Worm (Caenorhabditis elegans) whole organism, L1 larva: ENCODE measurements around the gene R10E11.5.

Source experiments
- C04F5.9 ChIP-seq: sonication (generic microtip); optimal IDR thresholded peaks from 2 replicates; lab custom pipeline; 2016; ENCODE audit warnings: missing genetic modification characterization, missing compliant biosample characterization
- C16A3.4 ChIP-seq: fragments of 150-350 bp; optimal IDR thresholded peaks from 2 replicates; lab custom pipeline; 2014; ENCODE audit warnings: missing biosample characterization, missing genetic modification characterization
- alr-1 ChIP-seq: fragments of 200-800 bp; sonication (Bioruptor generic); optimal IDR thresholded peaks from 2 replicates; lab custom pipeline; 2018; ENCODE audit warnings: borderline replicate concordance, mild to moderate bottlenecking, missing genetic modification characterization, missing compliant biosample characterization
- ama-1 ChIP-seq: fragments of 150-350 bp; optimal IDR thresholded peaks from 2 replicates; lab custom pipeline; 2014
- blmp-1 ChIP-seq: fragments of 150-350 bp; optimal IDR thresholded peaks from 2 replicates; lab custom pipeline; 2014; ENCODE audit warnings: missing biosample characterization, missing genetic modification characterization
- ceh-8 ChIP-seq: fragments of 200-800 bp; sonication (Bioruptor generic); optimal IDR thresholded peaks from 2 replicates; lab custom pipeline; 2018; ENCODE audit warnings: mild to moderate bottlenecking, missing genetic modification characterization, moderate library complexity, missing compliant biosample characterization
- ceh-82 ChIP-seq, 3 experiments: fragments of 150-350 bp in 1 of 3; sonication (generic microtip) in 2 of 3; optimal IDR thresholded peaks; 2 replicates each; lab custom pipeline; 2014 to 2017; ENCODE audit warnings: missing biosample characterization in 3 of 3, missing genetic modification characterization in 3 of 3
- ceh-88 ChIP-seq: fragments of 200-800 bp; sonication (Bioruptor generic); IDR thresholded peaks from 2 replicates; pipeline ENCODE4 v1.3.6; 2022; ENCODE audit warnings: missing genetic modification characterization, missing compliant biosample characterization
- dpl-1 ChIP-seq, 3 experiments: fragments of 150-350 bp in 2 of 3; sonication (generic microtip) in 1 of 3; optimal IDR thresholded peaks; 2 replicates each; lab custom pipeline; 2014 to 2017; ENCODE audit warnings: missing biosample characterization in 3 of 3, missing genetic modification characterization in 3 of 3, missing genetic modification reagents in 3 of 3
- efl-1 ChIP-seq, 4 experiments: fragments of 150-350 bp; optimal IDR thresholded peaks in 3 of 4; peaks in 1 of 4; 1 replicate in 1 of 4; 2 replicates in 3 of 4; lab custom pipeline; 2014; ENCODE audit warnings: missing biosample characterization in 2 of 4, missing genetic modification characterization in 2 of 4, missing genetic modification reagents in 2 of 4
- elt-2 ChIP-seq: sonication (generic microtip); optimal IDR thresholded peaks from 2 replicates; lab custom pipeline; 2016; ENCODE audit warnings: missing genetic modification characterization, mild to moderate bottlenecking, inconsistent platforms, missing compliant biosample characterization, missing genetic modification reagents
- ets-5 ChIP-seq: fragments of 200-800 bp; sonication (Bioruptor generic); IDR thresholded peaks from 2 replicates; pipeline ENCODE4 v1.3.6; 2022; ENCODE audit warnings: missing genetic modification characterization, missing compliant biosample characterization
- hlh-4 ChIP-seq: sonication (generic microtip); optimal IDR thresholded peaks from 2 replicates; lab custom pipeline; 2016; ENCODE audit warnings: mild to moderate bottlenecking, missing genetic modification characterization, missing compliant biosample characterization
- hpl-2 ChIP-seq: fragments of 150-350 bp; optimal IDR thresholded peaks from 2 replicates; lab custom pipeline; 2014; ENCODE audit warnings: missing biosample characterization, missing genetic modification reagents, missing genetic modification characterization
- lin-13 ChIP-seq: fragments of 150-350 bp; optimal IDR thresholded peaks from 2 replicates; lab custom pipeline; 2014; ENCODE audit warnings: missing biosample characterization, missing genetic modification reagents, missing genetic modification characterization
- lin-15B ChIP-seq: fragments of 150-350 bp; sonication (generic microtip); optimal IDR thresholded peaks from 3 replicates; lab custom pipeline; 2014; ENCODE audit warnings: missing biosample characterization, missing genetic modification characterization
- lin-35 ChIP-seq, 2 experiments: fragments of 150-350 bp; optimal IDR thresholded peaks; 2 replicates each; lab custom pipeline; 2014; ENCODE audit warnings: missing biosample characterization in 2 of 2, missing genetic modification characterization in 2 of 2, missing genetic modification reagents in 2 of 2
- lin-39 ChIP-seq: fragments of 150-350 bp; optimal IDR thresholded peaks from 2 replicates; lab custom pipeline; 2014; ENCODE audit warnings: missing biosample characterization, missing genetic modification reagents, missing genetic modification characterization
- lsy-2 ChIP-seq, 2 experiments: fragments of 150-350 bp; optimal IDR thresholded peaks; 2 replicates each; lab custom pipeline; 2014; ENCODE audit warnings: missing biosample characterization in 2 of 2, missing genetic modification characterization in 2 of 2
- nhr-11 ChIP-seq: fragments of 150-350 bp; optimal IDR thresholded peaks from 2 replicates; lab custom pipeline; 2014; ENCODE audit warnings: missing biosample characterization, missing genetic modification characterization
- nhr-12 ChIP-seq: sonication (generic microtip); optimal IDR thresholded peaks from 2 replicates; lab custom pipeline; 2017; ENCODE audit warnings: missing biosample characterization, missing genetic modification characterization
- nhr-20 ChIP-seq: sonication (generic microtip); optimal IDR thresholded peaks from 2 replicates; lab custom pipeline; 2016; ENCODE audit warnings: mild to moderate bottlenecking, missing genetic modification characterization, missing compliant biosample characterization
- nhr-28 ChIP-seq: fragments of 150-350 bp; optimal IDR thresholded peaks from 2 replicates; lab custom pipeline; 2014; ENCODE audit warnings: missing biosample characterization, missing genetic modification characterization
- nhr-47 ChIP-seq: sonication (generic microtip); optimal IDR thresholded peaks from 2 replicates; lab custom pipeline; 2016; ENCODE audit warnings: mild to moderate bottlenecking, missing genetic modification characterization, moderate library complexity, missing compliant biosample characterization
- nhr-71 ChIP-seq: sonication (generic microtip); optimal IDR thresholded peaks from 2 replicates; lab custom pipeline; 2016; ENCODE audit warnings: mild to moderate bottlenecking, missing genetic modification characterization, moderate library complexity, missing compliant biosample characterization
- nhr-76 ChIP-seq: sonication (generic microtip); optimal IDR thresholded peaks from 2 replicates; lab custom pipeline; 2017; ENCODE audit warnings: missing biosample characterization, missing genetic modification characterization
- nhr-85 ChIP-seq: sonication (generic microtip); peaks from one replicate; lab custom pipeline; 2016; ENCODE audit warnings: missing genetic modification characterization, inconsistent platforms, missing compliant biosample characterization
- nhr-90 ChIP-seq: sonication (generic microtip); optimal IDR thresholded peaks from 2 replicates; lab custom pipeline; 2016; ENCODE audit warnings: mild to moderate bottlenecking, missing genetic modification characterization, missing compliant biosample characterization; ENCODE audit not compliant: poor library complexity
- pag-3 ChIP-seq: sonication (generic microtip); optimal IDR thresholded peaks from 2 replicates; lab custom pipeline; 2017; ENCODE audit warnings: missing genetic modification characterization, mild to moderate bottlenecking, missing compliant biosample characterization, antibody characterized with exemption, borderline replicate concordance; ENCODE audit not compliant: insufficient read depth
- pqm-1 ChIP-seq: sonication (generic microtip); optimal IDR thresholded peaks from 3 replicates; lab custom pipeline; 2017; ENCODE audit warnings: missing biosample characterization, missing genetic modification characterization
- rnt-1 ChIP-seq: sonication (generic microtip); optimal IDR thresholded peaks from 2 replicates; lab custom pipeline; 2016; ENCODE audit warnings: mild to moderate bottlenecking, missing genetic modification characterization, moderate library complexity, missing compliant biosample characterization
- skn-1 ChIP-seq: fragments of 150-350 bp; optimal IDR thresholded peaks from 2 replicates; lab custom pipeline; 2014; ENCODE audit warnings: missing biosample characterization, missing genetic modification characterization
- snu-23 ChIP-seq: sonication (generic microtip); optimal IDR thresholded peaks from 2 replicates; lab custom pipeline; 2016; ENCODE audit warnings: missing genetic modification characterization, missing compliant biosample characterization
- sox-4 ChIP-seq: sonication (generic microtip); optimal IDR thresholded peaks from 2 replicates; lab custom pipeline; 2016; ENCODE audit warnings: missing genetic modification characterization, missing compliant biosample characterization
- swsn-7 ChIP-seq: sonication (generic microtip); optimal IDR thresholded peaks from 2 replicates; lab custom pipeline; 2016; ENCODE audit warnings: missing genetic modification characterization, missing compliant biosample characterization
- tbx-2 ChIP-seq: sonication (generic microtip); optimal IDR thresholded peaks from 2 replicates; lab custom pipeline; 2016; ENCODE audit warnings: missing genetic modification characterization, missing compliant biosample characterization
- unc-62 ChIP-seq: fragments of 150-350 bp; optimal IDR thresholded peaks from 2 replicates; lab custom pipeline; 2014; ENCODE audit warnings: missing biosample characterization, missing genetic modification reagents, missing genetic modification characterization
- unc-86 ChIP-seq: sonication (generic microtip); optimal IDR thresholded peaks from 2 replicates; lab custom pipeline; 2016; ENCODE audit warnings: missing genetic modification characterization, missing compliant biosample characterization
- xbp-1 ChIP-seq: sonication (generic microtip); optimal IDR thresholded peaks from 2 replicates; lab custom pipeline; 2016; ENCODE audit warnings: missing genetic modification characterization, missing compliant biosample characterization
- zip-4 ChIP-seq: fragments of 200-800 bp; sonication (Bioruptor generic); optimal IDR thresholded peaks from 2 replicates; lab custom pipeline; 2018; ENCODE audit warnings: mild to moderate bottlenecking, missing genetic modification characterization, moderate library complexity, missing compliant biosample characterization
- ztf-4 ChIP-seq: fragments of 150-350 bp; optimal IDR thresholded peaks from 2 replicates; lab custom pipeline; 2014; ENCODE audit warnings: missing biosample characterization, missing genetic modification characterization

Gene R10E11.5

DNA sequence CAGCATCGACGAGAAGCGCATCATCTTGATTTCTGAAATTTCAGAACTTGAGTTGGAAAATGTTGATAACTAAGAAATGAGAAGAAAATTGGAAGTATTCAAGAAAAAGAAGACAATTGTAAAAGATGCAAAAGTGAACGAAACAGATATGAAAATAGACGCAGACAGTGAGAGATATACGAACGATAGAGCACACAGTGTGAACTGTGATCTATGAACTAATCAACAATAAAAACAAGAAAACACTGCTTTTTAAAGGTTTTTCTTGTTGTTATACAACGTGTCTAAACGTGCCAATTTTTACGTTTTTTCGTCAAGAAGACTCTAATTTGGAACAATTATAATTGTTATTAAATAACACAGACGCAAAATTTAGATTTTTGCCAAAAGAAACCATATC is 36.6 kb downstream of the R10E11.5 start, which contains the start of gene ech-6 (continued):
- TF ChIP-seq rnt-1 (tag; lab: Kevin White, UChicago), result no peak
- TF ChIP-seq ama-1 (lab: Kevin White, UChicago), result no peak
- TF ChIP-seq nhr-11 (tag; lab: Kevin White, UChicago), result no peak
- TF ChIP-seq nhr-20 (tag; lab: Kevin White, UChicago), result peak; percentile 64
- no peak for TF ChIP-seq hpl-2
- peak in 1 of 2 experiments; percentile 35 for TF ChIP-seq lin-35 (GFP tag; optimal IDR thresholded peaks at IDR 0.05; lab: Kevin White, UChicago)
- peak; percentile 44 for TF ChIP-seq nhr-90 (tag; lab: Kevin White, UChicago)
- TF ChIP-seq nhr-76 (tag; lab: Kevin White, UChicago), result no peak
- no peak for TF ChIP-seq unc-86 (tag; lab: Kevin White, UChicago)
- no peak for TF ChIP-seq sox-4 (tag; lab: Kevin White, UChicago)
- TF ChIP-seq ets-5 (GFP tag; lab: Robert Waterston, UW), result no peak
- no peak for TF ChIP-seq pqm-1 (tag; lab: Kevin White, UChicago)
- TF ChIP-seq C04F5.9 (tag; lab: Kevin White, UChicago), result no peak
- no peak for TF ChIP-seq nhr-12 (tag; lab: Kevin White, UChicago)

DNA sequence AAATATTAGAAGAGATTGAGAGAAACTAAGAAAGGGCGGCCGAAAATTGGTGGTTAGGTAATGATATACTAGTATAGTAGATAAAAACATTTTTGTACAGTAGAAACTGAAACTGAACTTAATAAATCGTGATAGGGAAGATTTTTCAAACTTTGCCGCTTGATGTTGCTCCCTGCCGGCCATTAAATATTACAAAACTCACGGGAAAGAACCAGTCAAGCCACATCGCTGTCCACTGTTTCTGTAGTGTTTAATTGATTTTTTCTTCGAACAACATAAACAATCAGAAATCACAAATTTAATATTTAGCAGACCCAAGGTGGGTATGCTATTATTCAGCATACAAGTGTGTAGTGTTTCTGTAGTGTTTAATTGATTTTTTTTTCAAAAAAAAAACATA is 38.4 kb downstream of the R10E11.5 start, which contains the start of gene T05G5.5:
TSS of gene T05G5.5 (minus strand) at position 359 of the 400 bp plus-strand sequence.
- TF ChIP-seq efl-1 (optimal IDR thresholded peaks at IDR 0.05; lab: Kevin White, UChicago) (no peak), efl-1 (GFP tag; optimal IDR thresholded peaks at IDR 0.05 in 1 of 2; lab: Kevin White, UChicago) (peak in 1 of 2 experiments; percentile 56), nhr-71 (tag; lab: Kevin White, UChicago) (peak; percentile 40), pqm-1 (tag; lab: Kevin White, UChicago) (no peak), unc-62 (no peak), hlh-4 (tag; lab: Kevin White, UChicago) (peak; percentile 23)

DNA sequence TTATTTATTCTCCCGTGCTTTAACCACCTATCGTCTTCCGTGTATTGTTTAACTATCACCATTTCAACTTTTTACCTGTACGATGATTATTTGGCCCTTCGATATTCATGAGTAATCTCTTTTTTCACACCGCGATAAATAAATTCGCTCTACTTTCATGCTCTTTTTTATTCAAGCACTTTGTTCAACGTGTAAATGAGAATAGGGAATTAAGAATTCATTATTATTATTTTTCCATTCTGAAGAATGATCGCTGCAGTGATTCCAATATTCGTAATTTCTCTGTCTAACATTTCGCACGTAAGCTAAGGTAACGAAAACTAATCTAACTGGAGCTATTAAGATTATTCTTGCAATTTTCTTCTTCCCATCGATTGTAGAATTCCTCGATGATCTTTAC is 40.8 kb downstream of the R10E11.5 start, which contains the start of gene T05G5.4:
TSS of gene T05G5.4 (plus strand) at position 241 of the 400 bp plus-strand sequence.
- TF ChIP-seq nhr-85 (tag; lab: Kevin White, UChicago), result no peak
- TF ChIP-seq pag-3 (tag; lab: Kevin White, UChicago), result no peak
- TF ChIP-seq ceh-82 (tag; optimal IDR thresholded peaks at IDR 0.05; lab: Kevin White, UChicago), result no peak
- TF ChIP-seq unc-62, result no peak
- no peak for TF ChIP-seq ztf-4
- no peak for TF ChIP-seq alr-1 (tag; lab: Kevin White, UChicago)
- no peak for TF ChIP-seq nhr-71 (tag; lab: Kevin White, UChicago)
- no peak for TF ChIP-seq nhr-28
- no peak for TF ChIP-seq nhr-47
- no peak for TF ChIP-seq ceh-88 (GFP tag; lab: Robert Waterston, UW)
- TF ChIP-seq sox-4 (tag; lab: Kevin White, UChicago), result no peak
- TF ChIP-seq ets-5 (GFP tag; lab: Robert Waterston, UW), result no peak
- TF ChIP-seq lin-35 (GFP tag; optimal IDR thresholded peaks at IDR 0.05; lab: Kevin White, UChicago), result no peak
- TF ChIP-seq lin-39 (tag; lab: Kevin White, UChicago), result no peak

DNA sequence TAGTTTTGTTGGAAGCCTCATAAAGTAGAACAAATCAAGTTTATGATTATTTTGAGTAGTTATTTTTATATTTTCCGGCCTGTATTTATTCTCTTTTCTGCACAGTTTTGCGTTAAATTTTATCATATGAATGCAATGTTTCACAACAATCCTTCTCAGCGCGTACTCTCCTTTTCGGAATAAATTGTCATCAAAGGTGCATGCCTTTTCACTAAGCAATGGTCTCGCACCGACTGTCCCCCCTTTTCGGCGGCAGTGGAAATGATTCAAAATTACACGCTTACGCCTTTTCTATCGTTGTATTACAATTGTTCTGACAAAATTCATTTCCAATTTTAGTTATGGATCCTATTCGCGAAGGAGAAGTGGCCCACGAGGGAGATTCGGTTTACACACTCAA is 42.3 kb downstream of the R10E11.5 start, which contains the start of the genes iff-1 and cdk-1:
TSS of gene iff-1 (minus strand) at position 61 of the 400 bp plus-strand sequence.
TSS of gene cdk-1 (plus strand) at position 340 of the 400 bp plus-strand sequence.
- peak; percentile 57 to 82 for TF ChIP-seq lsy-2 (tag; optimal IDR thresholded peaks at IDR 0.05; lab: Kevin White, UChicago)
- TF ChIP-seq elt-2 (tag; lab: Kevin White, UChicago), result no peak
- peak; percentile 43 for TF ChIP-seq rnt-1 (tag; lab: Kevin White, UChicago)
- no peak for TF ChIP-seq unc-86 (tag; lab: Kevin White, UChicago)
- TF ChIP-seq snu-23, result peak; percentile 40
- no peak for TF ChIP-seq zip-4
- peak; percentile 87 to 95 for TF ChIP-seq efl-1 (optimal IDR thresholded peaks at IDR 0.05; lab: Kevin White, UChicago)
- TF ChIP-seq efl-1 (GFP tag; optimal IDR thresholded peaks at IDR 0.05 in 1 of 2; lab: Kevin White, UChicago), result peak; percentile 89 to 98
- peak; percentile 0 for TF ChIP-seq tbx-2 (tag; lab: Kevin White, UChicago)
- TF ChIP-seq blmp-1, result peak; percentile 41
- peak; percentile 7 for TF ChIP-seq nhr-47
- TF ChIP-seq C16A3.4 (tag; lab: Kevin White, UChicago), result peak; percentile 43
- peak; percentile 83 for TF ChIP-seq skn-1 (tag; lab: Kevin White, UChicago)
- peak; percentile 82 to 94 for TF ChIP-seq lin-35 (GFP tag; optimal IDR thresholded peaks at IDR 0.05; lab: Kevin White, UChicago)
- TF ChIP-seq ceh-8 (GFP tag; lab: Kevin White, UChicago), result no peak
- peak; percentile 2 for TF ChIP-seq swsn-7 (tag; lab: Kevin White, UChicago)
- TF ChIP-seq ceh-82 (tag; optimal IDR thresholded peaks at IDR 0.05; lab: Kevin White, UChicago), result peak in 1 of 3 experiments; percentile 47
- TF ChIP-seq dpl-1 (GFP tag; optimal IDR thresholded peaks at IDR 0.05; lab: Kevin White, UChicago), result peak; percentile 79 to 90 (median 86)
- TF ChIP-seq nhr-85 (tag; lab: Kevin White, UChicago), result peak; percentile 56
- TF ChIP-seq lin-13, result no peak
- peak; percentile 8 for TF ChIP-seq xbp-1 (tag; lab: Kevin White, UChicago)
- peak; percentile 24 for TF ChIP-seq nhr-71 (tag; lab: Kevin White, UChicago)
- peak; percentile 30 for TF ChIP-seq lin-15B (tag; lab: Kevin White, UChicago)
- TF ChIP-seq, all 84 proteins: peak for 17
